Fruit fly (Drosophila melanogaster): ENCODE measurements around the gene TotE.

DNA sequence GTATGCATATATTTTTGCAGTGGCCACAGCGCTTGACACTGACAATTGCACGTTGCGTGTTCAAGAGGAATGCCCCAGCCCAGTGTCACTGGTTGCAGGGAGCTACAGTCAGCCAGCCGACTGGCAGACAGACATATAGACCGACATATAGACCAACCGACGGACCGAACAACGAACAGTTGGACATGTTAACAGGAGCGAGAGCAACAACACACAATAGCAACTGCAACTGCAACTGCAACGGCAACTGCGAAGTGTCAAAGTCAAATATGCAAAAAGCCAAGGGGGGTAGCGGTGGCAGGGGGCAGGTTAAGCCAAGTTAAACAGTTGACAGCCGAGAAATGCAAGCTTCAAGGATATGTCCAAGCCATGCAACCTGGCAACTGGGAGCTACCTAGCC lies 38.3 kb downstream of the TotE start:
- no peak for TF ChIP-seq CG8478 (optimal IDR thresholded peaks at IDR 0.05)
- TF ChIP-seq usp (GFP tag; optimal IDR thresholded peaks at IDR 0.05), result no peak
- TF ChIP-seq Dll (optimal IDR thresholded peaks at IDR 0.05), result no peak
- TF ChIP-seq psq (optimal IDR thresholded peaks at IDR 0.05), result no peak

Measured in whole organism.